Fruit fly (Drosophila melanogaster) whole organism, embryonic: Measurements from ENCODE around the gene CG4645.

ENCODE experiments used
- Bdp1 ChIP-seq: fragments of 200-800 bp; sonication (Bioruptor generic); optimal IDR thresholded peaks from 3 replicates; lab custom pipeline; 2016; ENCODE audit warnings: missing biosample characterization, missing genetic modification characterization
- C15 ChIP-seq: fragments of 200-800 bp; sonication (Bioruptor generic); IDR thresholded peaks from 3 replicates; pipeline ENCODE4 v1.3.6; 2022; ENCODE audit warnings: missing biosample characterization, missing genetic modification characterization
- CG10267 ChIP-seq: fragments of 200-800 bp; sonication (Bioruptor generic); optimal IDR thresholded peaks from 2 replicates; lab custom pipeline; 2018; ENCODE audit warnings: missing biosample characterization, mild to moderate bottlenecking, missing genetic modification characterization, moderate library complexity
- CG11085 ChIP-seq: fragments of 200-800 bp; sonication (Bioruptor generic); IDR thresholded peaks from 2 replicates; pipeline ENCODE4 v1.3.6; 2022; ENCODE audit warnings: missing biosample characterization, missing genetic modification characterization
- CG11504 ChIP-seq: fragments of 200-800 bp; sonication (Bioruptor generic); optimal IDR thresholded peaks from 3 replicates; lab custom pipeline; 2019; ENCODE audit warnings: missing biosample characterization, mild to moderate bottlenecking, missing genetic modification characterization, moderate library complexity
- CG11723 ChIP-seq: fragments of 200-800 bp; sonication (Bioruptor generic); optimal IDR thresholded peaks from 2 replicates; lab custom pipeline; 2017; ENCODE audit warnings: missing biosample characterization, mild to moderate bottlenecking, missing genetic modification characterization
- CG12236 ChIP-seq: fragments of 200-800 bp; sonication (Bioruptor generic); optimal IDR thresholded peaks from 2 replicates; lab custom pipeline; 2016; ENCODE audit warnings: missing biosample characterization, missing genetic modification characterization
- CG12942 ChIP-seq: fragments of 200-800 bp; sonication (Bioruptor generic); optimal IDR thresholded peaks from 3 replicates; lab custom pipeline; 2016; ENCODE audit warnings: missing biosample characterization, missing genetic modification characterization
- CG1602 ChIP-seq: fragments of 200-800 bp; sonication (Bioruptor generic); optimal IDR thresholded peaks from 3 replicates; lab custom pipeline; 2016; ENCODE audit warnings: missing biosample characterization, missing genetic modification characterization
- CG1647 ChIP-seq: fragments of 200-800 bp; sonication (Bioruptor generic); optimal IDR thresholded peaks from 3 replicates; lab custom pipeline; 2016; ENCODE audit warnings: missing biosample characterization, missing genetic modification characterization
- CG17802 ChIP-seq: fragments of 200-800 bp; sonication (Bioruptor generic); optimal IDR thresholded peaks from 2 replicates; lab custom pipeline; 2018; ENCODE audit warnings: missing biosample characterization, mild to moderate bottlenecking, missing genetic modification characterization, moderate library complexity
- CG17829 ChIP-seq: fragments of 200-800 bp; optimal IDR thresholded peaks from 2 replicates; lab custom pipeline; 2019; ENCODE audit warnings: missing biosample characterization, mild to moderate bottlenecking, missing genetic modification characterization, moderate library complexity
- CG1832 ChIP-seq: fragments of 200-800 bp; sonication (Bioruptor generic); optimal IDR thresholded peaks from 2 replicates; lab custom pipeline; 2017; ENCODE audit warnings: missing biosample characterization, mild to moderate bottlenecking, missing genetic modification characterization, inconsistent platforms
- CG3407 ChIP-seq: fragments of 200-800 bp; sonication (Bioruptor generic); optimal IDR thresholded peaks from 2 replicates; lab custom pipeline; 2018; ENCODE audit warnings: missing biosample characterization, mild to moderate bottlenecking, missing genetic modification characterization
- CG34224 ChIP-seq: fragments of 200-800 bp; sonication (Bioruptor generic); IDR thresholded peaks from 3 replicates; pipeline ENCODE4 v1.3.6; 2022; ENCODE audit warnings: missing biosample characterization, missing genetic modification characterization; ENCODE audit not compliant: partially characterized antibody
- CG4820 ChIP-seq: fragments of 200-800 bp; sonication (Bioruptor generic); optimal IDR thresholded peaks from 3 replicates; lab custom pipeline; 2016; ENCODE audit warnings: missing biosample characterization, missing genetic modification characterization
- Dek ChIP-seq: fragments of 200-800 bp; sonication (Bioruptor generic); optimal IDR thresholded peaks from 3 replicates; lab custom pipeline; 2019; ENCODE audit warnings: missing biosample characterization, mild to moderate bottlenecking, missing genetic modification characterization, moderate library complexity
- Dll ChIP-seq: fragments of 200-800 bp; sonication (Bioruptor generic); IDR thresholded peaks from 4 replicates; pipeline ENCODE4 v1.3.6; 2022; ENCODE audit warnings: missing biosample characterization, missing genetic modification characterization; ENCODE audit not compliant: partially characterized antibody
- Elba2 ChIP-seq: fragments of 200-800 bp; sonication (Bioruptor generic); optimal IDR thresholded peaks from 3 replicates; lab custom pipeline; 2016; ENCODE audit warnings: missing biosample characterization, missing genetic modification characterization
- Ets97D ChIP-seq: fragments of 200-800 bp; sonication (Bioruptor generic); optimal IDR thresholded peaks from 3 replicates; lab custom pipeline; 2016; ENCODE audit warnings: missing biosample characterization, missing genetic modification characterization
- Fer3 ChIP-seq: fragments of 200-800 bp; sonication (Bioruptor generic); optimal IDR thresholded peaks from 2 replicates; lab custom pipeline; 2018; ENCODE audit warnings: missing biosample characterization, mild to moderate bottlenecking, missing genetic modification characterization, moderate library complexity
- Hr39 ChIP-seq: fragments of >200 bp; optimal IDR thresholded peaks from 2 replicates; lab custom pipeline; 2017
- Hsf ChIP-seq: fragments of 200-800 bp; sonication (Bioruptor generic); optimal IDR thresholded peaks from 3 replicates; lab custom pipeline; 2016; ENCODE audit warnings: missing biosample characterization, missing genetic modification characterization
- Mes4 ChIP-seq: fragments of 200-800 bp; sonication (Bioruptor generic); optimal IDR thresholded peaks from 2 replicates; lab custom pipeline; 2016; ENCODE audit warnings: missing biosample characterization, missing genetic modification characterization
- NfI ChIP-seq: fragments of 200-800 bp; sonication (Bioruptor generic); optimal IDR thresholded peaks from 3 replicates; lab custom pipeline; 2018; ENCODE audit warnings: missing biosample characterization, mild to moderate bottlenecking, missing genetic modification characterization, moderate library complexity
- PHDP ChIP-seq: fragments of 200-800 bp; sonication (Bioruptor generic); optimal IDR thresholded peaks from 3 replicates; lab custom pipeline; 2018; ENCODE audit warnings: missing biosample characterization, mild to moderate bottlenecking, missing genetic modification characterization, moderate library complexity
- Sin3A ChIP-seq: fragments of >200 bp; optimal IDR thresholded peaks from 2 replicates; lab custom pipeline; 2018
- Xrp1 ChIP-seq: fragments of 200-800 bp; sonication (Bioruptor generic); IDR thresholded peaks from 2 replicates; pipeline ENCODE4 v1.3.6; 2022; ENCODE audit warnings: missing biosample characterization, missing genetic modification characterization
- ara ChIP-seq: fragments of 200-800 bp; sonication (Bioruptor generic); IDR thresholded peaks from 2 replicates; pipeline ENCODE4 v1.3.6; 2022; ENCODE audit warnings: missing biosample characterization, missing genetic modification characterization
- cad ChIP-seq: fragments of >200 bp; optimal IDR thresholded peaks from 2 replicates; lab custom pipeline; 2017; ENCODE audit warnings: missing biosample characterization, missing genetic modification characterization
- cas ChIP-seq: fragments of 200-800 bp; sonication (Bioruptor generic); IDR thresholded peaks from 2 replicates; pipeline ENCODE4 v1.3.6; 2022; ENCODE audit warnings: missing biosample characterization, missing genetic modification characterization
- dm ChIP-seq: fragments of 200-800 bp; sonication (Bioruptor generic); optimal IDR thresholded peaks from 3 replicates; lab custom pipeline; 2016; ENCODE audit warnings: missing biosample characterization, missing genetic modification characterization
- emc ChIP-seq: fragments of 200-800 bp; sonication (Bioruptor generic); optimal IDR thresholded peaks from 2 replicates; lab custom pipeline; 2016; ENCODE audit warnings: missing biosample characterization, missing genetic modification characterization
- fd96Cb ChIP-seq: fragments of 200-800 bp; sonication (Bioruptor generic); optimal IDR thresholded peaks from 2 replicates; lab custom pipeline; 2018; ENCODE audit warnings: missing biosample characterization, mild to moderate bottlenecking, missing genetic modification characterization, moderate library complexity
- hkb ChIP-seq, 2 experiments: fragments of 200-800 bp in 1 of 2; fragments of >200 bp in 1 of 2; sonication (Bioruptor generic) in 1 of 2; IDR thresholded peaks in 1 of 2; optimal IDR thresholded peaks in 1 of 2; 2 replicates each; pipeline versions ENCODE4 v1.3.6 to Lab custom; 2017 to 2022; ENCODE audit warnings: missing biosample characterization in 1 of 2, missing genetic modification characterization in 1 of 2
- jigr1 ChIP-seq: fragments of 200-800 bp; sonication (Bioruptor generic); IDR thresholded peaks from 3 replicates; pipeline ENCODE4 v1.3.6; 2022; ENCODE audit warnings: missing biosample characterization, missing genetic modification characterization
- klu ChIP-seq: fragments of 200-800 bp; sonication (Bioruptor generic); IDR thresholded peaks from 2 replicates; pipeline ENCODE4 v1.3.6; 2022; ENCODE audit warnings: missing biosample characterization, missing genetic modification characterization
- lola ChIP-seq, 3 experiments: fragments of >200 bp in 2 of 3; fragments of 200-800 bp in 1 of 3; sonication (Bioruptor generic) in 1 of 3; optimal IDR thresholded peaks; 2 replicates each; lab custom pipeline; 2017 to 2019; ENCODE audit warnings: missing biosample characterization in 3 of 3, missing genetic modification characterization in 3 of 3, mild to moderate bottlenecking in 1 of 3, moderate library complexity in 1 of 3
- mam ChIP-seq: fragments of 200-800 bp; sonication (Bioruptor generic); optimal IDR thresholded peaks from 3 replicates; lab custom pipeline; 2016; ENCODE audit warnings: missing biosample characterization, missing genetic modification characterization
- otp ChIP-seq: fragments of 200-800 bp; sonication (Bioruptor generic); IDR thresholded peaks from 3 replicates; pipeline ENCODE4, ENCODE4 v1.3.6; 2022; ENCODE audit warnings: missing biosample characterization, missing genetic modification characterization
- p53 ChIP-seq: fragments of 200-800 bp; sonication (Bioruptor generic); optimal IDR thresholded peaks from 2 replicates; lab custom pipeline; 2016; ENCODE audit warnings: missing biosample characterization, missing genetic modification characterization
- prd ChIP-seq, 3 experiments: fragments of >200 bp in 2 of 3; fragments of 200-800 bp in 1 of 3; sonication (Bioruptor generic) in 1 of 3; optimal IDR thresholded peaks in 2 of 3; IDR thresholded peaks in 1 of 3; 2 replicates in 2 of 3; 3 replicates in 1 of 3; pipeline versions ENCODE4 v1.3.6 to Lab custom; 2017 to 2022; ENCODE audit warnings: missing biosample characterization in 1 of 3, missing genetic modification characterization in 1 of 3
- pum ChIP-seq: fragments of 200-800 bp; sonication (Bioruptor generic); optimal IDR thresholded peaks from 2 replicates; lab custom pipeline; 2016; ENCODE audit warnings: missing biosample characterization, missing genetic modification characterization
- ranshi ChIP-seq: fragments of 200-800 bp; sonication (Bioruptor generic); IDR thresholded peaks from 2 replicates; pipeline ENCODE4 v1.3.6; 2022; ENCODE audit warnings: missing biosample characterization, missing genetic modification characterization
- repo ChIP-seq: fragments of 200-800 bp; sonication (Bioruptor generic); optimal IDR thresholded peaks from 2 replicates; lab custom pipeline; 2016; ENCODE audit warnings: missing biosample characterization, missing genetic modification characterization
- run ChIP-seq: fragments of 200-800 bp; sonication (Bioruptor generic); optimal IDR thresholded peaks from 3 replicates; lab custom pipeline; 2018; ENCODE audit warnings: missing biosample characterization, mild to moderate bottlenecking, missing genetic modification characterization
- salm ChIP-seq: fragments of 200-800 bp; sonication (Bioruptor generic); optimal IDR thresholded peaks from 2 replicates; lab custom pipeline; 2018; ENCODE audit warnings: missing biosample characterization, mild to moderate bottlenecking, missing genetic modification characterization
- tin ChIP-seq: fragments of 200-800 bp; sonication (Bioruptor generic); optimal IDR thresholded peaks from 3 replicates; lab custom pipeline; 2016; ENCODE audit warnings: missing biosample characterization, missing genetic modification characterization
- vvl ChIP-seq: fragments of 200-800 bp; sonication (Bioruptor generic); IDR thresholded peaks from 2 replicates; pipeline ENCODE4 v1.3.6; 2022; ENCODE audit warnings: missing biosample characterization, missing genetic modification characterization
- wek ChIP-seq: fragments of 200-800 bp; sonication (Bioruptor generic); optimal IDR thresholded peaks from 3 replicates; lab custom pipeline; 2018; ENCODE audit warnings: missing biosample characterization, mild to moderate bottlenecking, missing genetic modification characterization, moderate library complexity
- zf30C ChIP-seq: fragments of 200-800 bp; sonication (Bioruptor generic); optimal IDR thresholded peaks from 3 replicates; lab custom pipeline; 2018; ENCODE audit warnings: missing biosample characterization, mild to moderate bottlenecking, missing genetic modification characterization

CG4645 gene

dm6 chrX:12903099-12903616 lies 6.6 kb upstream of the CG4645 start, which contains the start of gene Flad1 (continued):
- TF ChIP-seq CG12236 (GFP tag; lab: Kevin White, UChicago) (no peak), tin (no peak), fd96Cb (tag; lab: Kevin White, UChicago) (no peak), cad (no peak), Fer3 (tag; lab: Kevin White, UChicago) (no peak), mam (GFP tag; lab: Kevin White, UChicago) (no peak), CG1647 (GFP tag; lab: Kevin White, UChicago) (no peak), prd (optimal IDR thresholded peaks at IDR 0.05; lab: Kevin White, UChicago) (no peak), prd (GFP tag; IDR thresholded peaks at IDR 0.05; lab: Robert Waterston, UW) (no peak), dm (GFP tag; lab: Kevin White, UChicago) (peak; percentile 73), Sin3A (lab: Kevin White, UChicago) (peak; percentile 14), CG12942 (GFP tag; lab: Kevin White, UChicago) (no peak), repo (GFP tag; lab: Kevin White, UChicago) (no peak), jigr1 (GFP tag; lab: Robert Waterston, UW) (no peak), NfI (GFP tag; lab: Kevin White, UChicago) (no peak), zf30C (GFP tag; lab: Kevin White, UChicago) (no peak), CG11504 (tag; lab: Kevin White, UChicago) (no peak), p53 (GFP tag; lab: Kevin White, UChicago) (no peak), Dek (tag; lab: Kevin White, UChicago) (no peak), CG10267 (tag; lab: Kevin White, UChicago) (no peak), wek (GFP tag; lab: Kevin White, UChicago) (no peak), ranshi (no peak), CG34224 (GFP tag; lab: Robert Waterston, UW) (no peak), Xrp1 (GFP tag; lab: Robert Waterston, UW) (no peak), otp (GFP tag; lab: Robert Waterston, UW) (no peak), CG17802 (tag; lab: Kevin White, UChicago) (no peak), CG11085 (no peak), ara (GFP tag; lab: Robert Waterston, UW) (no peak), hkb (optimal IDR thresholded peaks at IDR 0.05; lab: Kevin White, UChicago) (no peak), hkb (GFP tag; IDR thresholded peaks at IDR 0.05; lab: Robert Waterston, UW) (no peak), CG4820 (GFP tag; lab: Kevin White, UChicago) (no peak), Elba2 (GFP tag; lab: Kevin White, UChicago) (no peak), klu (GFP tag; lab: Robert Waterston, UW) (no peak), PHDP (tag; lab: Kevin White, UChicago) (no peak), Mes4 (no peak), CG1832 (no peak), Dll (GFP tag; lab: Robert Waterston, UW) (peak; percentile 65), Bdp1 (no peak), salm (tag; lab: Kevin White, UChicago) (peak; percentile 4), vvl (no peak), run (no peak), lola (GFP tag; optimal IDR thresholded peaks at IDR 0.05; lab: Kevin White, UChicago) (no peak), Ets97D (GFP tag; lab: Kevin White, UChicago) (no peak), Hr39 (lab: Kevin White, UChicago) (no peak), C15 (GFP tag; lab: Robert Waterston, UW) (no peak), cas (GFP tag; lab: Robert Waterston, UW) (no peak), CG3407 (GFP tag; lab: Kevin White, UChicago) (no peak), pum (GFP tag; lab: Kevin White, UChicago) (no peak), CG1602 (GFP tag; lab: Kevin White, UChicago) (no peak), CG11723 (no peak), emc (no peak), Hsf (GFP tag; lab: Kevin White, UChicago) (no peak), CG17829 (no peak)
